Worm (Caenorhabditis elegans) whole organism, midembryonic: ENCODE data around the gene T28A11.13.

ENCODE experiments used
- T22C8.4 ChIP-seq: fragments of 200-800 bp; sonication (Bioruptor generic); IDR thresholded peaks from 2 replicates; pipeline ENCODE4 v1.3.6; 2022; ENCODE audit warnings: missing genetic modification characterization, missing compliant biosample characterization
- cog-1 ChIP-seq: sonication (generic microtip); optimal IDR thresholded peaks from 2 replicates; lab custom pipeline; 2016; ENCODE audit warnings: missing genetic modification characterization, missing compliant biosample characterization
- flt-1 ChIP-seq: fragments of 200-800 bp; sonication (Bioruptor generic); IDR thresholded peaks from 2 replicates; pipeline ENCODE4 v1.3.6; 2022; ENCODE audit warnings: missing genetic modification characterization, missing compliant biosample characterization
- klf-2 ChIP-seq: fragments of 200-800 bp; sonication (Bioruptor generic); conservative IDR thresholded peaks from 2 replicates; pipeline ENCODE4 v1.3.6; 2022; ENCODE audit warnings: missing genetic modification reagents, missing genetic modification characterization, missing compliant biosample characterization
- med-1 ChIP-seq: sonication (generic microtip); optimal IDR thresholded peaks from 2 replicates; lab custom pipeline; 2017; ENCODE audit warnings: missing genetic modification characterization, mild to moderate bottlenecking, missing compliant biosample characterization, antibody characterized with exemption, missing genetic modification reagents; ENCODE audit not compliant: insufficient read depth
- ref-1 ChIP-seq: fragments of 200-800 bp; sonication (Bioruptor generic); conservative IDR thresholded peaks from 2 replicates; pipeline ENCODE4 v1.3.6; 2022; ENCODE audit warnings: missing genetic modification reagents, missing genetic modification characterization, missing compliant biosample characterization
- tab-1 ChIP-seq: fragments of 200-800 bp; sonication (Bioruptor generic); IDR thresholded peaks from 2 replicates; pipeline ENCODE4 v1.3.6; 2022; ENCODE audit warnings: missing genetic modification characterization, missing compliant biosample characterization
- ztf-23 ChIP-seq: fragments of 200-800 bp; sonication (Bioruptor generic); IDR thresholded peaks from 2 replicates; pipeline ENCODE4 v1.3.6; 2022; ENCODE audit warnings: missing genetic modification reagents, missing genetic modification characterization, missing compliant biosample characterization
- ztf-29 ChIP-seq: fragments of 200-800 bp; sonication (Bioruptor generic); IDR thresholded peaks from 2 replicates; pipeline ENCODE4 v1.3.6; 2022; ENCODE audit warnings: missing genetic modification reagents, missing genetic modification characterization, missing compliant biosample characterization

ce11 chrV:3256051-3256450 lies 6.0 kb upstream of the T28A11.13 start, which contains the start of gene srt-63:
- TF ChIP-seq ref-1: no peak
- no peak for TF ChIP-seq med-1 (GFP tag; lab: Kevin White, UChicago)
- TF ChIP-seq flt-1 (GFP tag; lab: Robert Waterston, UW): no peak
- no peak for TF ChIP-seq tab-1
- TF ChIP-seq klf-2 (GFP tag; lab: Robert Waterston, UW): no peak
- no peak for TF ChIP-seq ztf-23 (GFP tag; lab: Robert Waterston, UW)
- TF ChIP-seq T22C8.4 (GFP tag; lab: Robert Waterston, UW): no peak
- no peak for TF ChIP-seq ztf-29 (GFP tag; lab: Robert Waterston, UW)
- no peak for TF ChIP-seq cog-1 (tag; lab: Kevin White, UChicago)
